Fruit fly (Drosophila melanogaster): Measurements from ENCODE around the gene mfr.

The mfr gene

DNA sequence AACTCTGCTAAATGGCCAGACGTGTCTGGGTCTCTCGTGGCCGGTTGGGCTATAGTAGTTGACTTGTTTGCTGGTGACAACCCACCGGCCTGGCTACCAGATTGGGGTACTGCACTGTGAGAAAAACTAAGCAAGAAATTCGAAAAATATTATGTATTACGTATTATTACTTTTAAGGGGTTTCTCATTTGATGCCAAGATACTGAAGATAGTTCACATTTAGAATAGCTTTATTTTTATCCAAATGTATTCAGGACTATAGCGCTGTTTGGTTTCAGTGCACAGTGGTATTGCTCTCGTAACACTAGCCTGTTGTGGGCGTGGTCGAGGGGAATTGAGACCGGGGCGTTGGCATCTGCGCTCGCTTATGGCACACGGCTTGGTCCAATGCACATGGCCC lies 8.2 kb upstream of the mfr start:
- TF ChIP-seq fd96Ca (GFP tag; IDR thresholded peaks at IDR 0.05) (peak; percentile 91), Pif1A (GFP tag; optimal IDR thresholded peaks at IDR 0.05) (peak; percentile 80), CG10348 (GFP tag; IDR thresholded peaks at IDR 0.05) (peak; percentile 55; the same call in 1 of the 2 replicates), Snoo (tag; optimal IDR thresholded peaks at IDR 0.05) (peak; percentile 8), CG12605 (GFP tag; IDR thresholded peaks at IDR 0.05) (peak; percentile 88), Pif1B (GFP tag; optimal IDR thresholded peaks at IDR 0.05) (peak; percentile 34), Ets98B (GFP tag; IDR thresholded peaks at IDR 0.05) (peak; percentile 94), CG17806 (tag; optimal IDR thresholded peaks at IDR 0.05) (peak; percentile 52), CG32121 (GFP tag; IDR thresholded peaks at IDR 0.05) (peak; percentile 94), CG4496 (GFP tag; IDR thresholded peaks at IDR 0.05) (peak; percentile 93), rn (GFP tag; IDR thresholded peaks at IDR 0.05) (peak; percentile 66), D1 (tag; optimal IDR thresholded peaks at IDR 0.05) (no peak), CG8301 (tag; optimal IDR thresholded peaks at IDR 0.05) (peak; percentile 79), gl (tag; optimal IDR thresholded peaks at IDR 0.05) (no peak), CG14655 (GFP tag; optimal IDR thresholded peaks at IDR 0.05) (peak; percentile 76), CG9948 (tag; optimal IDR thresholded peaks at IDR 0.05) (peak; percentile 53), CG8159 (tag; optimal IDR thresholded peaks at IDR 0.05) (peak; percentile 39), CG13204 (GFP tag; optimal IDR thresholded peaks at IDR 0.05) (no peak), CG15710 (tag; optimal IDR thresholded peaks at IDR 0.05) (peak; percentile 36), EcR (GFP tag; optimal IDR thresholded peaks at IDR 0.05) (peak; percentile 17), CG34367 (tag; optimal IDR thresholded peaks at IDR 0.05) (peak; percentile 26)

DNA sequence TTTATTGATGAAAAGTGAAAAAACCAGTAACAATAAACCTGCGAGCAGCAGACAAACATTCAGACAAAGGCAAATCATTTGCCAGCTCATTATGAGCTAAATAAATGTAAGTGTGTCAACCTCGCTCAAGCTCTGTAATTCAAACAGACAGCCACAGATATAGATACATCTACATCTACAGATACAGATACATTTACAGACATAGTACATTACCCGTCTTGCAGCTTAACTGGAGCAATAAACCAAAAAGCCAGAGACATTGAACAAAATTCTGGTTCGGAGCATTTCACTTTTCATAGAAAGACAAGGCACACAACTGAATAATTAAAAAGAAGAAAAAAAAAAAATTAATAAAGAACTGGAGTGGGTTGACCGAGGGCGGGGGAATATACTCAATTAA lies 7.2 kb upstream of the mfr start:
- TF ChIP-seq Ets98B (GFP tag; IDR thresholded peaks at IDR 0.05) (no peak), CG13204 (GFP tag; optimal IDR thresholded peaks at IDR 0.05) (no peak), CG4496 (GFP tag; IDR thresholded peaks at IDR 0.05) (no peak), fd96Ca (GFP tag; IDR thresholded peaks at IDR 0.05) (no peak), rn (GFP tag; IDR thresholded peaks at IDR 0.05) (no peak), Pif1B (GFP tag; optimal IDR thresholded peaks at IDR 0.05) (no peak), D1 (tag; optimal IDR thresholded peaks at IDR 0.05) (no peak), CG12605 (GFP tag; IDR thresholded peaks at IDR 0.05) (no peak), Snoo (tag; optimal IDR thresholded peaks at IDR 0.05) (no peak), CG14655 (GFP tag; optimal IDR thresholded peaks at IDR 0.05) (no peak)

DNA sequence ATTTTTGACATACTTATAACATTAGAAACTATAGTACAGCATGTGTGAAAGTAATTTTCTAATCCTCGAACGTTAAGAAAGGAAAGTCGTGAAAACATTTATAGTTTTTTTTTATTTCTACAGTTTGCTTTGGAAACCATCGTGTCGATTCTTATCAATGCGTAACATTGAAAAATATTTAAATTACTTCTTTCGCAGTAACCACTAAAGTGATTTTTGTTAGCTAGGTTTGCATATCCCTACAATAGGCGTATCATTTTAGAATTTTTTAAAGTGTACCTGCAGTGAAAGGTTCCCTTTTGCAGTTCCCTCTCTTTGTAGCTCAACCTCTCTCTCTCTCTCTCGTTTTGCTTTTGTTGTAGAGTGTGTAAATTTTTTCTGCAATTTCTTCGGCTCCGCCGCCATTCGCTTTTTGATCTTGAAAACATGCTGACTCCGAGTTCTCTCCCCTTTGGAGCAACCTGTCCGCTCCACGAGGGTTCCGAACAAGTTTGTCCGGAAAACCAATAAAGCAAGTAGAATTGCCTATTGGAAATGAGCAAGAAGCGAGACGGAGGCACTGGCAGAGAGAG lies 1.2 kb upstream of the mfr start:
- TF ChIP-seq gl (tag; optimal IDR thresholded peaks at IDR 0.05) (no peak), CG14655 (GFP tag; optimal IDR thresholded peaks at IDR 0.05) (peak; percentile 82), CG8301 (tag; optimal IDR thresholded peaks at IDR 0.05) (peak; percentile 61), Pif1B (GFP tag; optimal IDR thresholded peaks at IDR 0.05) (peak; percentile 67), CG4496 (GFP tag; IDR thresholded peaks at IDR 0.05) (peak; percentile 42; the same call in 1 of the 3 replicates), Pif1A (GFP tag; optimal IDR thresholded peaks at IDR 0.05) (peak; percentile 63), rn (GFP tag; IDR thresholded peaks at IDR 0.05) (no peak), CG34367 (tag; optimal IDR thresholded peaks at IDR 0.05) (peak; percentile 10), CG17806 (tag; optimal IDR thresholded peaks at IDR 0.05) (peak; percentile 58), Snoo (tag; optimal IDR thresholded peaks at IDR 0.05) (peak; percentile 69), Ets98B (GFP tag; IDR thresholded peaks at IDR 0.05) (no peak), CG9948 (tag; optimal IDR thresholded peaks at IDR 0.05) (peak; percentile 65), CG12605 (GFP tag; IDR thresholded peaks at IDR 0.05) (peak; percentile 53), EcR (GFP tag; optimal IDR thresholded peaks at IDR 0.05) (peak; percentile 65), fd96Ca (GFP tag; IDR thresholded peaks at IDR 0.05) (no peak), D1 (tag; optimal IDR thresholded peaks at IDR 0.05) (peak; percentile 35), CG10348 (GFP tag; IDR thresholded peaks at IDR 0.05) (no peak), CG13204 (GFP tag; optimal IDR thresholded peaks at IDR 0.05) (peak; percentile 20), CG8159 (tag; optimal IDR thresholded peaks at IDR 0.05) (peak; percentile 71), CG15710 (tag; optimal IDR thresholded peaks at IDR 0.05) (peak; percentile 54), CG32121 (GFP tag; IDR thresholded peaks at IDR 0.05) (no peak)

DNA sequence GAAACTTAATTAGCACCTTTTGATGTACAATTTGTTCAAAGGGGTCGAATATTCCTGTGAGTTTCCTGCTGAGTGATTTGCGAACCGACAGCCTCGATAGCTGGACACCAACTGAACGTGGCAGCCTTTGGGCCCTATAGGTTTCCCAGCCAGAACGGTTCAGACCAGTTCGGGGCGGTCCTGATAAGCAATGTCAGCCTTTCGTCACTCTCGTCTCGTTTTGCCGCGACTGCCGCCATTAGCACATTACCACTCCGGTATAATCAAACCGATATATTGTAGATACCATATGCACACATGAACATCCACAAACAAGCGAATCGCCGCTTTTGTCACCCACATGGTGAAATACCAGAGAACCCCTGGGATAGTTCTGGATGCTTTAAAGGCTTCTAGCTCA lies 7.4 kb downstream of the mfr start, which contains the start of gene TrpA1:
Gene TrpA1, minus strand, starts transcription at position 101 of the 400 bp plus-strand sequence.
- no peak for TF ChIP-seq fd96Ca (GFP tag; IDR thresholded peaks at IDR 0.05)
- no peak for TF ChIP-seq EcR (GFP tag; optimal IDR thresholded peaks at IDR 0.05)
- no peak for TF ChIP-seq CG12605 (GFP tag; IDR thresholded peaks at IDR 0.05)

DNA sequence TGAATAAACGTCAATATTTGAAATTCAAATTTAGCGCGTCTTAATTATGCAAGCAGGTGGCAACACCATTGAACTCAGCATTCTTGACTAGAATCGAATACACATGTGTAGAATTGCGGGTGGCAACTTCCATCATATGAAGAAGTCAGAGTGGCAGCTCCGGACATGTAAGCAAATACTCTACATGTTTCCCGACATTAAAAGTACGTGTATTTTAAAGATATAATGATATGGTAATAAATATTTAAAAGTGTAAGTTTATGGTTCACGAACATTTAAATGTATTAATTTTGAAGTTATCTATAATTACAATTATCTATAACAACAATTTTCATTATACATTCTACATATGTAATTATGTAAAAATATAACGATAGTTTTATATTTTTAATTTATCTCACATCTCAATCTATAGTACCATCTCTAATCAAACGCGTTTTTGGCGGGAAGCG lies 21.3 kb downstream of the mfr start, which contains the start of gene Mcm7:
Gene Mcm7, plus strand, starts transcription at position 430 of the 452 bp plus-strand sequence.
- TF ChIP-seq CG8159 (tag; optimal IDR thresholded peaks at IDR 0.05) (no peak), fd96Ca (GFP tag; IDR thresholded peaks at IDR 0.05) (no peak), CG34367 (tag; optimal IDR thresholded peaks at IDR 0.05) (no peak), Ets98B (GFP tag; IDR thresholded peaks at IDR 0.05) (no peak), CG9948 (tag; optimal IDR thresholded peaks at IDR 0.05) (no peak), CG15710 (tag; optimal IDR thresholded peaks at IDR 0.05) (no peak), CG13204 (GFP tag; optimal IDR thresholded peaks at IDR 0.05) (no peak), Pif1B (GFP tag; optimal IDR thresholded peaks at IDR 0.05) (no peak), CG12605 (GFP tag; IDR thresholded peaks at IDR 0.05) (no peak), CG17806 (tag; optimal IDR thresholded peaks at IDR 0.05) (no peak), Pif1A (GFP tag; optimal IDR thresholded peaks at IDR 0.05) (no peak), EcR (GFP tag; optimal IDR thresholded peaks at IDR 0.05) (no peak), CG4496 (GFP tag; IDR thresholded peaks at IDR 0.05) (no peak), D1 (tag; optimal IDR thresholded peaks at IDR 0.05) (no peak), CG10348 (GFP tag; IDR thresholded peaks at IDR 0.05) (no peak), CG8301 (tag; optimal IDR thresholded peaks at IDR 0.05) (no peak), gl (tag; optimal IDR thresholded peaks at IDR 0.05) (no peak), CG14655 (GFP tag; optimal IDR thresholded peaks at IDR 0.05) (no peak), rn (GFP tag; IDR thresholded peaks at IDR 0.05) (no peak)

All from whole organism, pupa.